Worm (Caenorhabditis elegans): ENCODE data around the gene srg-9.
A peak's percentile ranks its signal among the peaks of the same experiment; 100 is the strongest.

srg-9 gene

ce11 chrIII:6256675-6257074 lies at the start of gene srg-9:
Gene srg-9, minus strand, starts transcription at chrIII:6256775.
- TF ChIP-seq blmp-1 (tag; optimal IDR thresholded peaks at IDR 0.05), result no peak
- no peak for TF ChIP-seq sem-2 (GFP tag; optimal IDR thresholded peaks at IDR 0.05)
- no peak for TF ChIP-seq pha-4 (tag; optimal IDR thresholded peaks at IDR 0.05)
- TF ChIP-seq drap-1 (GFP tag; optimal IDR thresholded peaks at IDR 0.05), result no peak

ce11 chrIII:6303787-6304186 lies 47.2 kb upstream of the srg-9 start:
- no peak for TF ChIP-seq nhr-28 (tag; optimal IDR thresholded peaks at IDR 0.05)
- no peak for TF ChIP-seq nhr-2 (tag; optimal IDR thresholded peaks at IDR 0.05)
- TF ChIP-seq pha-4 (tag; optimal IDR thresholded peaks at IDR 0.05), result no peak
- no peak for TF ChIP-seq hlh-1 (tag; optimal IDR thresholded peaks at IDR 0.05)
- no peak for TF ChIP-seq ceh-39 (tag; optimal IDR thresholded peaks at IDR 0.05)
- TF ChIP-seq elt-1 (tag; optimal IDR thresholded peaks at IDR 0.05; ENCODE audit: borderline replicate concordance, insufficient read depth), result no peak
- no peak for TF ChIP-seq mep-1 (tag; optimal IDR thresholded peaks at IDR 0.05)
- TF ChIP-seq nhr-237 (tag; optimal IDR thresholded peaks at IDR 0.05), result no peak
- TF ChIP-seq ceh-43 (GFP tag; optimal IDR thresholded peaks at IDR 0.05), result no peak
- no peak for TF ChIP-seq ham-2 (GFP tag; optimal IDR thresholded peaks at IDR 0.05)
- no peak for TF ChIP-seq snpc-4 (tag; optimal IDR thresholded peaks at IDR 0.05)
- TF ChIP-seq unc-62 (GFP tag; optimal IDR thresholded peaks at IDR 0.05), result no peak
- no peak for TF ChIP-seq sem-2 (GFP tag; optimal IDR thresholded peaks at IDR 0.05)
- TF ChIP-seq zip-8 (tag; optimal IDR thresholded peaks at IDR 0.05), result no peak
- TF ChIP-seq nhr-76 (tag; optimal IDR thresholded peaks at IDR 0.05), result no peak
- no peak for TF ChIP-seq sptf-1 (tag; optimal IDR thresholded peaks at IDR 0.05)
- no peak for TF ChIP-seq flh-1 (GFP tag; optimal IDR thresholded peaks at IDR 0.05)

- TF ChIP-seq ceh-43 (GFP tag; optimal IDR thresholded peaks at IDR 0.05) (no peak), M03D4.4 (tag; optimal IDR thresholded peaks at IDR 0.05) (no peak), hlh-1 (tag; optimal IDR thresholded peaks at IDR 0.05) (peak; percentile 53), cnd-1 (tag; optimal IDR thresholded peaks at IDR 0.05) (no peak), mep-1 (tag; optimal IDR thresholded peaks at IDR 0.05) (peak; percentile 54), bed-3 (GFP tag; optimal IDR thresholded peaks at IDR 0.05) (no peak), ceh-39 (tag; optimal IDR thresholded peaks at IDR 0.05) (no peak), unc-120 (tag; optimal IDR thresholded peaks at IDR 0.05; ENCODE audit: poor library complexity, severe bottlenecking) (peak; percentile 20), ces-1 (GFP tag; optimal IDR thresholded peaks at IDR 0.05) (peak; percentile 28), mab-5 (tag; optimal IDR thresholded peaks at IDR 0.05) (no peak), elt-1 (tag; optimal IDR thresholded peaks at IDR 0.05; ENCODE audit: borderline replicate concordance, insufficient read depth) (no peak), lsy-2 (tag; optimal IDR thresholded peaks at IDR 0.05) (no peak), ham-2 (GFP tag; optimal IDR thresholded peaks at IDR 0.05) (no peak), unc-62 (GFP tag; optimal IDR thresholded peaks at IDR 0.05) (peak; percentile 10), nhr-237 (tag; optimal IDR thresholded peaks at IDR 0.05) (no peak), drap-1 (GFP tag; optimal IDR thresholded peaks at IDR 0.05) (no peak), lin-13 (tag; optimal IDR thresholded peaks at IDR 0.05) (peak; percentile 39), nhr-76 (tag; optimal IDR thresholded peaks at IDR 0.05) (no peak), snpc-4 (tag; optimal IDR thresholded peaks at IDR 0.05) (no peak), pha-4 (tag; optimal IDR thresholded peaks at IDR 0.05) (peak; percentile 62), lin-32 (GFP tag; optimal IDR thresholded peaks at IDR 0.05) (no peak), unc-39 (tag; optimal IDR thresholded peaks at IDR 0.05) (no peak), nhr-28 (tag; optimal IDR thresholded peaks at IDR 0.05) (no peak), nhr-2 (tag; optimal IDR thresholded peaks at IDR 0.05) (no peak), mls-2 (tag; optimal IDR thresholded peaks at IDR 0.05) (no peak)
Observed at ce11 chrIII:6303114-6303647, 46.6 kb upstream of the srg-9 start, which contains the start of gene F47D12.9. Gene F47D12.9, minus strand, starts transcription at chrIII:6303380.

ce11 chrIII:6300297-6300696 lies 43.7 kb upstream of the srg-9 start:
- TF ChIP-seq zip-8 (tag; optimal IDR thresholded peaks at IDR 0.05), result no peak
- no peak for TF ChIP-seq elt-3 (tag; optimal IDR thresholded peaks at IDR 0.05)
- no peak for TF ChIP-seq ces-1 (GFP tag; optimal IDR thresholded peaks at IDR 0.05)
- no peak for TF ChIP-seq nhr-2 (tag; optimal IDR thresholded peaks at IDR 0.05)

- TF ChIP-seq ceh-83 (GFP tag; optimal IDR thresholded peaks at IDR 0.05), result no peak
- TF ChIP-seq nhr-28 (tag; optimal IDR thresholded peaks at IDR 0.05), result no peak
- no peak for TF ChIP-seq lin-13 (tag; optimal IDR thresholded peaks at IDR 0.05)
- TF ChIP-seq unc-39 (tag; optimal IDR thresholded peaks at IDR 0.05), result no peak
- no peak for TF ChIP-seq elt-1 (tag; optimal IDR thresholded peaks at IDR 0.05; ENCODE audit: borderline replicate concordance, insufficient read depth)
- no peak for TF ChIP-seq elt-3 (tag; optimal IDR thresholded peaks at IDR 0.05)
- no peak for TF ChIP-seq ces-1 (GFP tag; optimal IDR thresholded peaks at IDR 0.05)
- no peak for TF ChIP-seq sem-2 (GFP tag; optimal IDR thresholded peaks at IDR 0.05)
- no peak for TF ChIP-seq mls-2 (tag; optimal IDR thresholded peaks at IDR 0.05)
- no peak for TF ChIP-seq flh-1 (GFP tag; optimal IDR thresholded peaks at IDR 0.05)
Observed at ce11 chrIII:6298131-6298530, 41.6 kb upstream of the srg-9 start, which contains the start of gene F47D12.3. Gene F47D12.3, plus strand, starts transcription at chrIII:6298461.
